Fruit fly (Drosophila melanogaster): Measurements from ENCODE around the gene Cyp305a1.
A peak's percentile ranks its signal among the peaks of the same experiment; 100 is the strongest.

Cyp305a1 gene

dm6 chr3L:19817807-19818531 lies 4.8 kb upstream of the Cyp305a1 start, which contains the start of the genes Fibp and Deaf1 (continued):
- peak; percentile 55 for TF ChIP-seq CG6689 (GFP tag; IDR thresholded peaks at IDR 0.05)
- TF ChIP-seq Hand (GFP tag; optimal IDR thresholded peaks at IDR 0.05): no peak
- TF ChIP-seq esg (GFP tag; conservative IDR thresholded peaks at IDR 0.05): peak; percentile 46
- peak; percentile 99 for TF ChIP-seq inv (GFP tag; IDR thresholded peaks at IDR 0.05; ENCODE audit: partially characterized antibody)
- peak; percentile 61 for TF ChIP-seq unpg (GFP tag; optimal IDR thresholded peaks at IDR 0.05)
- TF ChIP-seq amos (GFP tag; IDR thresholded peaks at IDR 0.05; ENCODE audit: partially characterized antibody): peak; percentile 99
- peak; percentile 73 for TF ChIP-seq CG18476 (GFP tag; optimal IDR thresholded peaks at IDR 0.05)
- TF ChIP-seq CG9817 (tag; optimal IDR thresholded peaks at IDR 0.05): peak; percentile 80
- no peak for TF ChIP-seq CG10274 (GFP tag; optimal IDR thresholded peaks at IDR 0.05)
- no peak for TF ChIP-seq jing (GFP tag; optimal IDR thresholded peaks at IDR 0.05)
- TF ChIP-seq CG7556 (GFP tag; optimal IDR thresholded peaks at IDR 0.05): peak; percentile 68
- TF ChIP-seq BEAF-32 (GFP tag; optimal IDR thresholded peaks at IDR 0.05): peak; percentile 100
- TF ChIP-seq tll (GFP tag; optimal IDR thresholded peaks at IDR 0.05): peak in 1 of 2 experiments; percentile 12
- peak; percentile 62; the same call in 2 of the 3 replicates for TF ChIP-seq CG11093 (GFP tag; IDR thresholded peaks at IDR 0.05)
- peak; percentile 72 for TF ChIP-seq CG33557 (GFP tag; optimal IDR thresholded peaks at IDR 0.05)
- TF ChIP-seq Hr78 (GFP tag; optimal IDR thresholded peaks at IDR 0.05): no peak
- TF ChIP-seq ttk (GFP tag; IDR thresholded peaks at IDR 0.05): peak; percentile 48; the same call in 1 of the 2 replicates
- TF ChIP-seq CG10543 (GFP tag; optimal IDR thresholded peaks at IDR 0.05): peak; percentile 73
- TF ChIP-seq CG3995 (GFP tag; optimal IDR thresholded peaks at IDR 0.05): peak; percentile 50
- TF ChIP-seq lov (optimal IDR thresholded peaks at IDR 0.05): no peak
- TF ChIP-seq lov (GFP tag; IDR thresholded peaks at IDR 0.05): 0 out of 3 replicates have a peak, but pooled peaks have one; percentile 22
- peak; percentile 82 for TF ChIP-seq CG32532 (GFP tag; IDR thresholded peaks at IDR 0.05)
- TF ChIP-seq croc (GFP tag; conservative IDR thresholded peaks at IDR 0.05): no peak; the same call in 2 of the 3 replicates

- TF ChIP-seq trh (GFP tag; optimal IDR thresholded peaks at IDR 0.05): no peak
- no peak for TF ChIP-seq CG17829 (tag; optimal IDR thresholded peaks at IDR 0.05)
- TF ChIP-seq Pdp1 (GFP tag; optimal IDR thresholded peaks at IDR 0.05): peak in 1 of 2 experiments; percentile 28
- peak in 1 of 2 experiments; percentile 41 for TF ChIP-seq Eip74EF (GFP tag; optimal IDR thresholded peaks at IDR 0.05)
- TF ChIP-seq Med (GFP tag): peak; percentile 77
- TF ChIP-seq nom (GFP tag; optimal IDR thresholded peaks at IDR 0.05): peak; percentile 68
- peak; percentile 36 for TF ChIP-seq CG12659 (GFP tag; optimal IDR thresholded peaks at IDR 0.05)
- no peak for TF ChIP-seq CG18764 (GFP tag; optimal IDR thresholded peaks at IDR 0.05)
- TF ChIP-seq CG16779 (GFP tag; IDR thresholded peaks at IDR 0.05): no peak
- no peak for TF ChIP-seq mld (GFP tag; IDR thresholded peaks at IDR 0.05; ENCODE audit: partially characterized antibody)
- TF ChIP-seq slbo (GFP tag; IDR thresholded peaks at IDR 0.05): peak; percentile 22; the same call in 1 of the 2 replicates
- no peak for TF ChIP-seq so (GFP tag; IDR thresholded peaks at IDR 0.05)
- no peak for TF ChIP-seq CG14014 (GFP tag; IDR thresholded peaks at IDR 0.05)
- no peak for TF ChIP-seq Six4 (GFP tag; optimal IDR thresholded peaks at IDR 0.05)
- TF ChIP-seq ssp (GFP tag; IDR thresholded peaks at IDR 0.05): 0 out of 2 replicates have a peak, but pooled peaks have one; percentile 26
- peak; percentile 91 for TF ChIP-seq Dp (GFP tag; optimal IDR thresholded peaks at IDR 0.05)
- peak; percentile 68 for TF ChIP-seq CG17385 (GFP tag; optimal IDR thresholded peaks at IDR 0.05)
- TF ChIP-seq MBD-R2 (GFP tag; IDR thresholded peaks at IDR 0.05): peak; percentile 29; the same call in 1 of the 2 replicates
- no peak for TF ChIP-seq Sin3A (optimal IDR thresholded peaks at IDR 0.05)
- peak; percentile 51 for TF ChIP-seq CTCF (GFP tag; optimal IDR thresholded peaks at IDR 0.05)
- TF ChIP-seq chinmo (GFP tag; IDR thresholded peaks at IDR 0.05; ENCODE audit: partially characterized antibody): peak; percentile 81; the same call in 1 of the 4 replicates
- TF ChIP-seq CG8290 (GFP tag; optimal IDR thresholded peaks at IDR 0.05): no peak
- TF ChIP-seq CG8290 (tag; optimal IDR thresholded peaks at IDR 0.05): no peak
- no peak for TF ChIP-seq Camta (GFP tag; optimal IDR thresholded peaks at IDR 0.05)
- peak; percentile 42 for TF ChIP-seq sens (GFP tag)
Measured at dm6 chr3L:19815472-19816150, 2.5 kb upstream of the Cyp305a1 start, which contains the start of gene cyc. Gene cyc, minus strand, starts transcription at chr3L:19815938.
